Fruit fly (Drosophila melanogaster): ENCODE results near the gene AdipoR.

The AdipoR gene

dm6 chr3R:22547585-22548022 lies at the start of gene AdipoR (continued):
- TF ChIP-seq CG17912 (GFP tag; optimal IDR thresholded peaks at IDR 0.05) (peak; percentile 3), Hr51 (GFP tag; optimal IDR thresholded peaks at IDR 0.05) (peak in 1 of 2 experiments; percentile 31), pb (GFP tag; optimal IDR thresholded peaks at IDR 0.05) (no peak), Hmx (GFP tag; optimal IDR thresholded peaks at IDR 0.05) (no peak), Myb (GFP tag; optimal IDR thresholded peaks at IDR 0.05) (peak; percentile 74), da (GFP tag; optimal IDR thresholded peaks at IDR 0.05) (no peak), CG1602 (GFP tag; optimal IDR thresholded peaks at IDR 0.05) (no peak), ssp (GFP tag; IDR thresholded peaks at IDR 0.05) (no peak), insv (GFP tag; optimal IDR thresholded peaks at IDR 0.05) (no peak), CG3726 (GFP tag; IDR thresholded peaks at IDR 0.05) (no peak), CG7372 (GFP tag; IDR thresholded peaks at IDR 0.05) (no peak), jigr1 (GFP tag; IDR thresholded peaks at IDR 0.05) (no peak), eyg (GFP tag; optimal IDR thresholded peaks at IDR 0.05) (no peak), Antp (GFP tag; optimal IDR thresholded peaks at IDR 0.05) (no peak), jumu (GFP tag; optimal IDR thresholded peaks at IDR 0.05) (no peak), Spps (tag; optimal IDR thresholded peaks at IDR 0.05) (no peak), twi (tag; optimal IDR thresholded peaks at IDR 0.05) (peak; percentile 21), CG2199 (GFP tag; IDR thresholded peaks at IDR 0.05) (0 out of 3 replicates have a peak, but pooled peaks have one; percentile 27), CG31441 (GFP tag; IDR thresholded peaks at IDR 0.05) (peak; percentile 30; the same call in 1 of the 2 replicates), gfzf (GFP tag; optimal IDR thresholded peaks at IDR 0.05) (peak; percentile 97), CG17829 (tag; optimal IDR thresholded peaks at IDR 0.05) (peak; percentile 57), fd102C (GFP tag; optimal IDR thresholded peaks at IDR 0.05) (no peak), CG7745 (tag; optimal IDR thresholded peaks at IDR 0.05) (no peak), CG9215 (GFP tag; IDR thresholded peaks at IDR 0.05) (no peak), luna (GFP tag; optimal IDR thresholded peaks at IDR 0.05) (no peak), yki (optimal IDR thresholded peaks at IDR 0.05) (no peak), CG14710 (tag; optimal IDR thresholded peaks at IDR 0.05) (peak; percentile 80), CG7839 (tag; optimal IDR thresholded peaks at IDR 0.05) (peak; percentile 11), Ravus (GFP tag; IDR thresholded peaks at IDR 0.05) (no peak), Ada2b (GFP tag; IDR thresholded peaks at IDR 0.05) (no peak), Hr3 (GFP tag; optimal IDR thresholded peaks at IDR 0.05) (no peak), al (GFP tag; IDR thresholded peaks at IDR 0.05) (no peak), CG12659 (GFP tag; optimal IDR thresholded peaks at IDR 0.05) (peak; percentile 76), CG3847 (GFP tag; IDR thresholded peaks at IDR 0.05) (peak; percentile 78), fd64A (GFP tag; optimal IDR thresholded peaks at IDR 0.05) (peak; percentile 5), oc (tag; optimal IDR thresholded peaks at IDR 0.05) (no peak), ato (GFP tag; IDR thresholded peaks at IDR 0.05; ENCODE audit: partially characterized antibody) (0 out of 2 replicates have a peak, but pooled peaks have one; percentile 41), aop (GFP tag; IDR thresholded peaks at IDR 0.05) (peak; percentile 9; the same call in 1 of the 2 replicates), Ets97D (GFP tag; optimal IDR thresholded peaks at IDR 0.05) (peak; percentile 58), Gug (GFP tag; IDR thresholded peaks at IDR 0.05) (no peak), CrebB (tag; optimal IDR thresholded peaks at IDR 0.05) (no peak), CG12942 (GFP tag; optimal IDR thresholded peaks at IDR 0.05) (no peak), CG3281 (GFP tag; optimal IDR thresholded peaks at IDR 0.05) (no peak), Med (GFP tag) (peak; percentile 91), chm (GFP tag; IDR thresholded peaks at IDR 0.05) (0 out of 2 replicates have a peak, but pooled peaks have one; percentile 8), phol (tag; optimal IDR thresholded peaks at IDR 0.05) (peak; percentile 69), CG11560 (tag; IDR thresholded peaks at IDR 0.05) (no peak), CG3163 (GFP tag; optimal IDR thresholded peaks at IDR 0.05) (no peak), CG3065 (GFP tag; optimal IDR thresholded peaks at IDR 0.05) (no peak), Sin3A (optimal IDR thresholded peaks at IDR 0.05) (peak; percentile 65), CG13424 (tag; optimal IDR thresholded peaks at IDR 0.05) (peak; percentile 14), Chrac-16 (GFP tag; optimal IDR thresholded peaks at IDR 0.05) (peak; percentile 13), D19A (tag; optimal IDR thresholded peaks at IDR 0.05) (peak; percentile 5)
